Fruit fly (Drosophila melanogaster) whole organism, adult: ENCODE measurements around the gene Hgsnat.
A peak's percentile ranks its signal among the peaks of the same experiment; 100 is the strongest.

ENCODE experiments used
- CG11617 ChIP-seq: fragments of 200-800 bp; sonication (Bioruptor generic); optimal IDR thresholded peaks from 2 replicates; lab custom pipeline; 2017; ENCODE audit warnings: mild to moderate bottlenecking, missing biosample characterization, missing genetic modification reagents, missing genetic modification characterization
- CG12768 ChIP-seq: fragments of 200-800 bp; sonication (Bioruptor generic); optimal IDR thresholded peaks from 2 replicates; lab custom pipeline; 2017; ENCODE audit warnings: missing biosample characterization, missing genetic modification characterization, mild to moderate bottlenecking, moderate library complexity, missing genetic modification reagents
- CG14711 ChIP-seq: fragments of 200-800 bp; sonication (Bioruptor generic); optimal IDR thresholded peaks from 2 replicates; lab custom pipeline; 2018; ENCODE audit warnings: missing biosample characterization, mild to moderate bottlenecking, missing genetic modification characterization, moderate library complexity
- CG1620 ChIP-seq: fragments of 200-800 bp; sonication (Bioruptor generic); optimal IDR thresholded peaks from 2 replicates; lab custom pipeline; 2016; ENCODE audit warnings: missing biosample characterization, missing genetic modification characterization
- CG33017 ChIP-seq: fragments of 200-800 bp; sonication (Bioruptor generic); optimal IDR thresholded peaks from 2 replicates; lab custom pipeline; 2018; ENCODE audit warnings: missing biosample characterization, mild to moderate bottlenecking, missing genetic modification characterization, moderate library complexity
- CG5204 ChIP-seq: fragments of 200-800 bp; sonication (Bioruptor generic); optimal IDR thresholded peaks from 2 replicates; lab custom pipeline; 2016; ENCODE audit warnings: missing biosample characterization, missing genetic modification characterization
- CG7045 ChIP-seq: fragments of 200-800 bp; sonication (Bioruptor generic); optimal IDR thresholded peaks from 2 replicates; lab custom pipeline; 2017; ENCODE audit warnings: missing biosample characterization, mild to moderate bottlenecking, missing genetic modification characterization
- CG7101 ChIP-seq: fragments of 200-800 bp; sonication (Bioruptor generic); optimal IDR thresholded peaks from 2 replicates; lab custom pipeline; 2018; ENCODE audit warnings: missing biosample characterization, mild to moderate bottlenecking, missing genetic modification characterization, moderate library complexity
- Clk ChIP-seq: fragments of 200-800 bp; sonication (Bioruptor generic); optimal IDR thresholded peaks from 2 replicates; lab custom pipeline; 2017; ENCODE audit warnings: missing biosample characterization, missing genetic modification characterization
- Crg-1 ChIP-seq: fragments of 200-800 bp; sonication (Bioruptor generic); optimal IDR thresholded peaks from 2 replicates; lab custom pipeline; 2016; ENCODE audit warnings: missing biosample characterization, missing genetic modification characterization
- Hr96 ChIP-seq: fragments of 200-800 bp; sonication (Bioruptor generic); optimal IDR thresholded peaks from 2 replicates; lab custom pipeline; 2016; ENCODE audit warnings: missing biosample characterization, missing genetic modification characterization
- Mnt ChIP-seq: fragments of 200-800 bp; sonication (Bioruptor generic); optimal IDR thresholded peaks from 2 replicates; lab custom pipeline; 2016; ENCODE audit warnings: missing biosample characterization, mild to moderate bottlenecking, missing genetic modification characterization
- bab1 ChIP-seq: fragments of 200-800 bp; sonication (Bioruptor generic); optimal IDR thresholded peaks from 3 replicates; lab custom pipeline; 2019; ENCODE audit warnings: missing biosample characterization, mild to moderate bottlenecking, missing genetic modification characterization, moderate library complexity
- cic ChIP-seq: fragments of 200-800 bp; sonication (Bioruptor generic); optimal IDR thresholded peaks from 2 replicates; lab custom pipeline; 2017; ENCODE audit warnings: missing biosample characterization, mild to moderate bottlenecking, missing genetic modification characterization, moderate library complexity
- cnc ChIP-seq, 2 experiments: fragments of >200 bp; optimal IDR thresholded peaks; 2 replicates each; lab custom pipeline; 2017
- kay ChIP-seq: fragments of 200-800 bp; sonication (Bioruptor generic); peaks from one replicate; lab custom pipeline; 2016; ENCODE audit warnings: missing biosample characterization, missing genetic modification characterization, borderline replicate concordance
- ovo ChIP-seq: fragments of 200-800 bp; sonication (Bioruptor generic); optimal IDR thresholded peaks from 2 replicates; lab custom pipeline; 2016; ENCODE audit warnings: missing biosample characterization, missing genetic modification characterization
- pad ChIP-seq: fragments of 200-800 bp; sonication (Bioruptor generic); optimal IDR thresholded peaks from 3 replicates; lab custom pipeline; 2017; ENCODE audit warnings: missing biosample characterization, missing genetic modification characterization, mild to moderate bottlenecking, moderate library complexity, missing genetic modification reagents
- tj ChIP-seq: fragments of 200-800 bp; sonication (Bioruptor generic); optimal IDR thresholded peaks from 3 replicates; lab custom pipeline; 2017; ENCODE audit warnings: missing biosample characterization, mild to moderate bottlenecking, missing genetic modification characterization, moderate library complexity
- toe ChIP-seq: fragments of 200-800 bp; sonication (Bioruptor generic); optimal IDR thresholded peaks from 2 replicates; lab custom pipeline; 2016; ENCODE audit warnings: missing biosample characterization, missing genetic modification characterization

The Hgsnat gene

dm6 chrX:4943505-4943904 lies 25.0 kb downstream of the Hgsnat start:
- TF ChIP-seq Clk (GFP tag; lab: Kevin White, UChicago) (no peak), CG5204 (GFP tag; lab: Kevin White, UChicago) (no peak), Crg-1 (no peak), cic (GFP tag; lab: Kevin White, UChicago) (no peak), kay (GFP tag; lab: Kevin White, UChicago) (peak; percentile 59), cnc (optimal IDR thresholded peaks at IDR 0.05; lab: Kevin White, UChicago) (no peak)

DNA sequence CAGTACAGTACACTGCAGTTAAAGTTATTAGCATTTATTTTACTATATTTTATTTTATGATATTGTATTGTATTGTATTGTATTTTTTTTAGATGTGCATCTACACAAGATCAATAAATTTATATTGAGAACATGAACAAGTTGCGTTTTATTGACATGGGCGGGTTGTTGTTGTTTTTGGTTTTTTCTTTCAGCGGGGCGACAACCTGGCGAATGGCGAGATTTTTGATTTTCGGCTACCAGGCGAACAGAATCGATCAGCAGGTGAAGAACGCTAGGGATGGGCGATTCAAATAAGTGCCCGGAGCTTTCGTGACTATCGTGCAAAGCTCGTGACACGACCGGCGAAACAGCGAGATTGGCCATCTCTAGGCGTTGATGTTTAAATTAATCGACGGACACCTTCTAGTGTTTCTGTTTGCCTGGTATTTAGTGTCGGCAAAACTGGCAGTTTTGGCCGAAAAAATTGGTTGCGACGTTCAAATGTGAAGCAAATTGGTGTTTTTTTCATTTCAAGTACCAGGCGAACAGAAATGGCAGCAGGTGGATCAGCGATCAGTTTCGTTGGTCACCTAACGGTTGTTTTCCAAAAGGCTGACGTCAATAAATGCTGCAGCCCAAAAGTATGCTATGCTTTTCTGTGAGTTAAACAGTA lies 37.4 kb downstream of the Hgsnat start:
- TF ChIP-seq toe (GFP tag; lab: Kevin White, UChicago) (no peak), bab1 (GFP tag; lab: Kevin White, UChicago) (peak; percentile 79), Crg-1 (peak; percentile 13), CG5204 (GFP tag; lab: Kevin White, UChicago) (no peak), CG11617 (peak; percentile 12), tj (peak; percentile 61), ovo (peak; percentile 97)

DNA sequence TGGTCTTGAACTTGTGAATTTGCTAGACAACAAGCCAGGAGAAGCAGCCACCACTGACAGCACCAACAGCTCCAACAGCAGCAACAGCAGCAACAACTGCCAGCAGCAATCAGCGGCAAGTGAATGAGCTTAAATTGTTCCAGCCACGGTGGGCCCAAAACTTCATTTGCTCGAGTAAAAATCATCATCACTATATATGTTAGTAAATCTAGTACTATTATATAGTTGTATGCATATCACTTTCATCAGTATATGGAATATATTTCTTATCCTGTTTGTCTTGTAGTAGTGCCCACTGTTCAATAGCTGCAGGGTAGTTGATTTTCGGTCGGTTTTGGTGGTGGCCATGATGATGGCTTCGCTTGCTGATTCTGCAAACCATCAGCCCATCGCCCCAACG lies 40.3 kb downstream of the Hgsnat start:
- TF ChIP-seq cnc (optimal IDR thresholded peaks at IDR 0.05; lab: Kevin White, UChicago) (no peak), CG12768 (GFP tag; lab: Kevin White, UChicago) (no peak), Clk (GFP tag; lab: Kevin White, UChicago) (no peak), kay (GFP tag; lab: Kevin White, UChicago) (no peak), tj (peak; percentile 6), Crg-1 (no peak), toe (GFP tag; lab: Kevin White, UChicago) (no peak), CG7045 (GFP tag; lab: Kevin White, UChicago) (no peak)

dm6 chrX:4961028-4961427 lies 42.5 kb downstream of the Hgsnat start, which contains the start of gene CG15468:
CG15468 (minus strand) TSS chrX:4961128.
- no peak for TF ChIP-seq ovo
- no peak for TF ChIP-seq Crg-1
- TF ChIP-seq bab1 (GFP tag; lab: Kevin White, UChicago), result no peak
- no peak for TF ChIP-seq Mnt
- TF ChIP-seq CG12768 (GFP tag; lab: Kevin White, UChicago), result no peak
- no peak for TF ChIP-seq tj
- no peak for TF ChIP-seq cnc (optimal IDR thresholded peaks at IDR 0.05; lab: Kevin White, UChicago)
- no peak for TF ChIP-seq toe (GFP tag; lab: Kevin White, UChicago)
- no peak for TF ChIP-seq CG5204 (GFP tag; lab: Kevin White, UChicago)
- no peak for TF ChIP-seq Hr96 (GFP tag; lab: Kevin White, UChicago)

dm6 chrX:4962964-4963363 lies 44.4 kb downstream of the Hgsnat start:
- no peak for TF ChIP-seq CG1620 (GFP tag; lab: Kevin White, UChicago)
- TF ChIP-seq CG33017 (tag; lab: Kevin White, UChicago), result no peak
- no peak for TF ChIP-seq Hr96 (GFP tag; lab: Kevin White, UChicago)

DNA sequence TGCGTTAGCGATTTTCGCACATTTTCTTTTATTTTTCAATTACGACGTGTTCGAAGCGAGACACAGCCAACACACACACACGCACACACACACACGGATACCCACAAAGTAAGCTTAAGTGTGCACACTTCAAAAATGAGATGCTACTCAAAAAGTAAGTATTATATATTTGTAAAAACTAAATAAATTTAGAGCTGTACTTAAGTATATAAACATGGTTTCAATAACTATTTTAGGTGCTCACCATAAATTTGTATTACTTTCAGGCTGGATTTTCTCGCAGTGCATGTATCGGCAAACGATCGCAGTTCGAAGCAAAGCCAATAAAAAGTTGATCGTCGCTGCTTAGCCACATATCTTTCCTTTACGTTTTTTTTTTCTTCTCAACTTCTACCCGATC lies 47.1 kb downstream of the Hgsnat start:
- TF ChIP-seq Crg-1 (no peak), CG7045 (GFP tag; lab: Kevin White, UChicago) (no peak), tj (no peak), CG1620 (GFP tag; lab: Kevin White, UChicago) (no peak), pad (GFP tag; lab: Kevin White, UChicago) (no peak), Clk (GFP tag; lab: Kevin White, UChicago) (no peak)

DNA sequence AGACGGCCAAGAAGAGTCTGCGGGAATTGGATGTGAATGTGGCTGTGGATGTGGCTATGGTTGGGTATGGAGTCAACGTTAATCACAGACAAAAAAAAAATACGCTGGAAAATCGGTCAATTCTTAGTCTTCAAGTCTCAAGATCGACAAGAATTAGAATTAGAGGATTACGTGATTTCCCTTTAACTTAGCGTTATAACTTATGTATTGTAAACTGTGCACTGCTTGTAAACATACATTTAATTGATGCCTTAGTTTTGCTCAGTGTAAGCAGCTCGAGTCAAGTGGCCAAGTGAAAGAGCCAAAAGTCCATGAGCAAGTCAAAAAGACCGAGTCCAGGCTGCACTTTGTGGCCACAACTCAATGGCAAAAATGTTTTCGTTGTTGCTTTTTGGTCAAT lies 51.4 kb downstream of the Hgsnat start:
- no peak for TF ChIP-seq CG7045 (GFP tag; lab: Kevin White, UChicago)
- no peak for TF ChIP-seq Crg-1
- no peak for TF ChIP-seq CG11617
- no peak for TF ChIP-seq bab1 (GFP tag; lab: Kevin White, UChicago)
- TF ChIP-seq CG5204 (GFP tag; lab: Kevin White, UChicago), result no peak
- TF ChIP-seq toe (GFP tag; lab: Kevin White, UChicago), result no peak
- no peak for TF ChIP-seq pad (GFP tag; lab: Kevin White, UChicago)
- no peak for TF ChIP-seq CG12768 (GFP tag; lab: Kevin White, UChicago)
- no peak for TF ChIP-seq CG7101
- TF ChIP-seq cic (GFP tag; lab: Kevin White, UChicago), result no peak
- no peak for TF ChIP-seq tj
- no peak for TF ChIP-seq CG1620 (GFP tag; lab: Kevin White, UChicago)
- no peak for TF ChIP-seq Mnt
- no peak for TF ChIP-seq cnc (optimal IDR thresholded peaks at IDR 0.05; lab: Kevin White, UChicago)
- no peak for TF ChIP-seq Hr96 (GFP tag; lab: Kevin White, UChicago)
- TF ChIP-seq kay (GFP tag; lab: Kevin White, UChicago), result no peak
- no peak for TF ChIP-seq CG33017 (tag; lab: Kevin White, UChicago)
- TF ChIP-seq ovo, result no peak
- no peak for TF ChIP-seq CG14711 (tag; lab: Kevin White, UChicago)
